Fruit fly (Drosophila melanogaster): ENCODE measurements around the gene Dyrk3.

- TF ChIP-seq svp (GFP tag), result no peak
- no peak for TF ChIP-seq vri (GFP tag; optimal IDR thresholded peaks at IDR 0.05)
- no peak for TF ChIP-seq Blimp-1 (GFP tag; optimal IDR thresholded peaks at IDR 0.05)
- TF ChIP-seq acj6 (GFP tag; optimal IDR thresholded peaks at IDR 0.05), result no peak
- TF ChIP-seq CG6163 (GFP tag; IDR thresholded peaks at IDR 0.05), result no peak
- TF ChIP-seq Lpt (GFP tag; optimal IDR thresholded peaks at IDR 0.05), result no peak
- no peak for TF ChIP-seq esn (GFP tag; optimal IDR thresholded peaks at IDR 0.05)
- TF ChIP-seq CG11294 (GFP tag; IDR thresholded peaks at IDR 0.05), result no peak
- TF ChIP-seq salr (GFP tag; optimal IDR thresholded peaks at IDR 0.05), result no peak
- no peak for TF ChIP-seq CG6792 (GFP tag; optimal IDR thresholded peaks at IDR 0.05)
- no peak for TF ChIP-seq fkh (GFP tag; optimal IDR thresholded peaks at IDR 0.05)
- TF ChIP-seq CG1621 (tag; optimal IDR thresholded peaks at IDR 0.05), result no peak
- TF ChIP-seq Hr39 (GFP tag; optimal IDR thresholded peaks at IDR 0.05), result no peak
These were observed at the start of gene Dyrk3, which contains the start of gene Cadps for dm6 chr4:1230564-1230964.

Measured in whole organism, prepupa.